Fruit fly (Drosophila melanogaster): ENCODE data around the gene CG3106.

CG3106 gene

dm6 chrX:9650757-9651594, 11.7 kb downstream of the CG3106 start (continued):
- peak; percentile 100 for TF ChIP-seq sens (GFP tag)
- no peak for TF ChIP-seq br (optimal IDR thresholded peaks at IDR 0.05)
- peak; percentile 95 for TF ChIP-seq CG5953 (GFP tag; IDR thresholded peaks at IDR 0.05)
- TF ChIP-seq wdn (GFP tag; IDR thresholded peaks at IDR 0.05): peak; percentile 87
- peak; percentile 93 for TF ChIP-seq en (GFP tag; optimal IDR thresholded peaks at IDR 0.05)
- peak; percentile 93 for TF ChIP-seq CG15601 (tag; optimal IDR thresholded peaks at IDR 0.05)
- TF ChIP-seq Hr3 (GFP tag; optimal IDR thresholded peaks at IDR 0.05): peak; percentile 90
- TF ChIP-seq CG4820 (GFP tag; optimal IDR thresholded peaks at IDR 0.05): peak; percentile 92
- peak; percentile 51 for TF ChIP-seq Nf-YC (tag; optimal IDR thresholded peaks at IDR 0.05)
- TF ChIP-seq da (GFP tag; optimal IDR thresholded peaks at IDR 0.05): peak; percentile 78
- TF ChIP-seq caup (GFP tag; optimal IDR thresholded peaks at IDR 0.05; ENCODE audit: severe bottlenecking): peak; percentile 85
- peak; percentile 92 for TF ChIP-seq CG18599 (GFP tag; optimal IDR thresholded peaks at IDR 0.05)
- peak; percentile 78 for TF ChIP-seq CG31365 (tag; optimal IDR thresholded peaks at IDR 0.05)
- TF ChIP-seq CG1602 (GFP tag; optimal IDR thresholded peaks at IDR 0.05): peak; percentile 94
- TF ChIP-seq ci (GFP tag; IDR thresholded peaks at IDR 0.05): peak; percentile 99
- peak; percentile 97 for TF ChIP-seq CG2712 (tag; optimal IDR thresholded peaks at IDR 0.05)
- peak; percentile 70 for TF ChIP-seq sqz (GFP tag; optimal IDR thresholded peaks at IDR 0.05)
- peak; percentile 96 for TF ChIP-seq Antp (GFP tag; optimal IDR thresholded peaks at IDR 0.05)
- peak; percentile 77 for TF ChIP-seq CG18011 (GFP tag; optimal IDR thresholded peaks at IDR 0.05)
- peak; percentile 94 for TF ChIP-seq CG3065 (GFP tag; optimal IDR thresholded peaks at IDR 0.05)
- TF ChIP-seq CG17802 (tag; optimal IDR thresholded peaks at IDR 0.05): peak; percentile 82
- TF ChIP-seq Spps (tag; optimal IDR thresholded peaks at IDR 0.05): peak; percentile 90
- peak; percentile 70 for TF ChIP-seq sd (tag; optimal IDR thresholded peaks at IDR 0.05)
- peak; percentile 87 for TF ChIP-seq slp2 (GFP tag; optimal IDR thresholded peaks at IDR 0.05)
- TF ChIP-seq peb (GFP tag; IDR thresholded peaks at IDR 0.05): peak; percentile 95
- peak; percentile 85 for TF ChIP-seq Fer3 (tag; optimal IDR thresholded peaks at IDR 0.05)
- TF ChIP-seq ato (GFP tag; IDR thresholded peaks at IDR 0.05; ENCODE audit: partially characterized antibody): no peak
- peak; percentile 93 for TF ChIP-seq CG13424 (tag; optimal IDR thresholded peaks at IDR 0.05)
- peak; percentile 78 for TF ChIP-seq TFAM (GFP tag; optimal IDR thresholded peaks at IDR 0.05)
- TF ChIP-seq CG14050 (GFP tag; IDR thresholded peaks at IDR 0.05): peak; percentile 96
- peak; percentile 95 for TF ChIP-seq croc (GFP tag; conservative IDR thresholded peaks at IDR 0.05)
- peak; percentile 96 for TF ChIP-seq HLH3B (GFP tag; IDR thresholded peaks at IDR 0.05)
- TF ChIP-seq CG12104 (GFP tag; optimal IDR thresholded peaks at IDR 0.05): peak; percentile 90
- peak; percentile 91 for TF ChIP-seq CG2202 (tag; optimal IDR thresholded peaks at IDR 0.05)
- peak; percentile 95 for TF ChIP-seq Oli (tag; optimal IDR thresholded peaks at IDR 0.05)
- 0 out of 3 replicates have a peak, but pooled peaks have one; percentile 8 for TF ChIP-seq CG6791 (GFP tag; IDR thresholded peaks at IDR 0.05; ENCODE audit: partially characterized antibody)
- TF ChIP-seq crc (GFP tag; optimal IDR thresholded peaks at IDR 0.05): peak; percentile 86
- TF ChIP-seq amos (GFP tag; IDR thresholded peaks at IDR 0.05; ENCODE audit: partially characterized antibody): no peak
- no peak for TF ChIP-seq zen2 (GFP tag; IDR thresholded peaks at IDR 0.05; ENCODE audit: partially characterized antibody)
- TF ChIP-seq Camta (GFP tag; optimal IDR thresholded peaks at IDR 0.05): peak; percentile 94
- no peak for TF ChIP-seq Dfd (GFP tag; optimal IDR thresholded peaks at IDR 0.05)
- TF ChIP-seq gt (GFP tag; IDR thresholded peaks at IDR 0.05): peak; percentile 91
- TF ChIP-seq CG12744 (GFP tag; optimal IDR thresholded peaks at IDR 0.05): peak; percentile 89
- TF ChIP-seq CrebB (tag; optimal IDR thresholded peaks at IDR 0.05): peak; percentile 84
- peak; percentile 96 for TF ChIP-seq CG18262 (tag; optimal IDR thresholded peaks at IDR 0.05)
- TF ChIP-seq az2 (GFP tag; optimal IDR thresholded peaks at IDR 0.05): peak; percentile 96
- peak; percentile 88 for TF ChIP-seq nerfin-1 (tag; optimal IDR thresholded peaks at IDR 0.05)
- TF ChIP-seq tx (GFP tag; optimal IDR thresholded peaks at IDR 0.05): peak; percentile 92
- peak; percentile 88 for TF ChIP-seq CG11723 (GFP tag; optimal IDR thresholded peaks at IDR 0.05)
